Worm (Caenorhabditis elegans) whole organism, late embryonic: ENCODE measurements around the gene col-150.
A peak's percentile ranks its signal among the peaks of the same experiment; 100 is the strongest.

Experiments used
- C08G9.2 ChIP-seq: sonication (generic microtip); optimal IDR thresholded peaks from 2 replicates; lab custom pipeline; 2016; ENCODE audit warnings: mild to moderate bottlenecking, missing genetic modification characterization, moderate library complexity, missing compliant biosample characterization
- K02D7.2 ChIP-seq: sonication (generic microtip); optimal IDR thresholded peaks from 2 replicates; lab custom pipeline; 2017; ENCODE audit warnings: mild to moderate bottlenecking, missing genetic modification characterization, missing compliant biosample characterization
- K09A11.1 ChIP-seq: sonication (generic microtip); optimal IDR thresholded peaks from 2 replicates; lab custom pipeline; 2017; ENCODE audit warnings: antibody characterized with exemption, mild to moderate bottlenecking, missing genetic modification characterization, missing compliant biosample characterization; ENCODE audit not compliant: insufficient read depth
- Y22D7AL.16 ChIP-seq: sonication (generic microtip); optimal IDR thresholded peaks from 2 replicates; lab custom pipeline; 2016; ENCODE audit warnings: missing genetic modification characterization, missing compliant biosample characterization
- ama-1 ChIP-seq: fragments of 150-350 bp; optimal IDR thresholded peaks from 2 replicates; lab custom pipeline; 2014
- ceh-14 ChIP-seq: sonication (generic microtip); optimal IDR thresholded peaks from 2 replicates; lab custom pipeline; 2016; ENCODE audit warnings: missing genotype, missing genetic modification characterization, missing compliant biosample characterization
- ceh-19 ChIP-seq: fragments of 200-800 bp; sonication (Bioruptor generic); optimal IDR thresholded peaks from 2 replicates; lab custom pipeline; 2018; ENCODE audit warnings: mild to moderate bottlenecking, missing genetic modification characterization, missing compliant biosample characterization
- ceh-2 ChIP-seq: sonication (generic microtip); optimal IDR thresholded peaks from 2 replicates; lab custom pipeline; 2016; ENCODE audit warnings: missing genotype, missing genetic modification characterization, missing compliant biosample characterization
- ceh-31 ChIP-seq: sonication (generic microtip); optimal IDR thresholded peaks from 2 replicates; lab custom pipeline; 2016; ENCODE audit warnings: missing genetic modification characterization, missing compliant biosample characterization
- ceh-34 ChIP-seq: sonication (generic microtip); optimal IDR thresholded peaks from 2 replicates; lab custom pipeline; 2016; ENCODE audit warnings: mild to moderate bottlenecking, missing genetic modification characterization, missing compliant biosample characterization
- ceh-48 ChIP-seq: sonication (generic microtip); optimal IDR thresholded peaks from 2 replicates; lab custom pipeline; 2016; ENCODE audit warnings: missing genetic modification characterization, inconsistent platforms, missing compliant biosample characterization
- che-1 ChIP-seq: sonication (generic microtip); optimal IDR thresholded peaks from 2 replicates; lab custom pipeline; 2016; ENCODE audit warnings: mild to moderate bottlenecking, missing genetic modification characterization, missing compliant biosample characterization
- elt-2 ChIP-seq: sonication (generic microtip); optimal IDR thresholded peaks from 2 replicates; lab custom pipeline; 2016; ENCODE audit warnings: missing genetic modification reagents, missing genetic modification characterization, missing compliant biosample characterization
- elt-4 ChIP-seq: sonication (generic microtip); optimal IDR thresholded peaks from 2 replicates; lab custom pipeline; 2016; ENCODE audit warnings: missing genetic modification characterization, missing compliant biosample characterization
- ets-4 ChIP-seq: sonication (generic microtip); optimal IDR thresholded peaks from 2 replicates; lab custom pipeline; 2016; ENCODE audit warnings: missing genetic modification characterization, missing compliant biosample characterization
- fkh-10 ChIP-seq: fragments of 150-350 bp; optimal IDR thresholded peaks from 2 replicates; lab custom pipeline; 2014; ENCODE audit warnings: missing biosample characterization, missing genetic modification reagents, missing genetic modification characterization
- hlh-13 ChIP-seq: fragments of 200-800 bp; sonication (Bioruptor generic); optimal IDR thresholded peaks from 2 replicates; lab custom pipeline; 2018; ENCODE audit warnings: mild to moderate bottlenecking, missing genetic modification characterization, missing compliant biosample characterization
- hlh-30 ChIP-seq: sonication (generic microtip); optimal IDR thresholded peaks from 2 replicates; lab custom pipeline; 2017; ENCODE audit warnings: antibody characterized with exemption, missing genetic modification characterization, missing compliant biosample characterization; ENCODE audit not compliant: insufficient read depth
- hlh-6 ChIP-seq: sonication (generic microtip); optimal IDR thresholded peaks from 2 replicates; lab custom pipeline; 2016; ENCODE audit warnings: missing genotype, missing genetic modification characterization, missing compliant biosample characterization
- hlh-8 ChIP-seq: sonication (generic microtip); optimal IDR thresholded peaks from 2 replicates; lab custom pipeline; 2016; ENCODE audit warnings: missing genotype, missing genetic modification characterization, missing compliant biosample characterization
- lim-6 ChIP-seq: sonication (generic microtip); optimal IDR thresholded peaks from 2 replicates; lab custom pipeline; 2016; ENCODE audit warnings: missing genetic modification characterization, missing compliant biosample characterization
- odd-2 ChIP-seq: sonication (generic microtip); optimal IDR thresholded peaks from 2 replicates; lab custom pipeline; 2017; ENCODE audit warnings: antibody characterized with exemption, mild to moderate bottlenecking, missing genetic modification characterization, missing compliant biosample characterization
- pat-9 ChIP-seq: fragments of 200-800 bp; sonication (Bioruptor generic); optimal IDR thresholded peaks from 2 replicates; lab custom pipeline; 2018; ENCODE audit warnings: mild to moderate bottlenecking, missing genetic modification characterization, moderate library complexity, missing compliant biosample characterization
- pha-4 ChIP-seq: fragments of 150-350 bp; optimal IDR thresholded peaks from 2 replicates; lab custom pipeline; 2018; ENCODE audit warnings: missing biosample characterization, missing genetic modification reagents, missing genetic modification characterization
- tbx-7 ChIP-seq: sonication (generic microtip); optimal IDR thresholded peaks from 2 replicates; lab custom pipeline; 2016; ENCODE audit warnings: missing genotype, missing genetic modification characterization, missing compliant biosample characterization
- unc-42 ChIP-seq: sonication (generic microtip); optimal IDR thresholded peaks from 2 replicates; lab custom pipeline; 2016; ENCODE audit warnings: missing genotype, missing genetic modification characterization, missing compliant biosample characterization
- zip-5 ChIP-seq: sonication (generic microtip); optimal IDR thresholded peaks from 2 replicates; lab custom pipeline; 2016; ENCODE audit warnings: missing genetic modification characterization, missing compliant biosample characterization

col-150 gene

DNA sequence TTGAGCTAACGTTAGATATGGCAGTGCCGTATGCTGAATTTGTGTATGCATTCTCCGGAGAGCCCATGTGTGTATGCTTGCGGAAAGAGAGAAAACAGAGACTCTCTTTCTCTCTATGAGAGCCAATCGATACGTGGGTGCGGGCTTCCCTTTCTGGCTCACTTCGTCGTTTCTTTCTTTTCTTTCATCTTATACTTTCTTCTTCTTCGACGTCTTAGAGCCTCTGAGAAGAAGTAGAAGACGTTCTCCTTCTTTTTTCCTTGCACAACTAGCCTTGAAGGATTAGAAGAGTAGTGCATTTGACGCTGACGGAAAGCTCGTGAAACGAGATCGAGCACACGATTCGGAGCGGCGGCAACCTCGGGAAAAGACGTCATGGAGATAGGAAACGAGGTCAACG lies 20.6 kb downstream of the col-150 start (continued):
- TF ChIP-seq pha-4 (tag; lab: Kevin White, UChicago) (no peak), unc-42 (tag; lab: Kevin White, UChicago) (peak; percentile 31), ceh-14 (tag; lab: Kevin White, UChicago) (no peak), Y22D7AL.16 (tag; lab: Kevin White, UChicago) (no peak), fkh-10 (GFP tag; lab: Kevin White, UChicago) (no peak)

DNA sequence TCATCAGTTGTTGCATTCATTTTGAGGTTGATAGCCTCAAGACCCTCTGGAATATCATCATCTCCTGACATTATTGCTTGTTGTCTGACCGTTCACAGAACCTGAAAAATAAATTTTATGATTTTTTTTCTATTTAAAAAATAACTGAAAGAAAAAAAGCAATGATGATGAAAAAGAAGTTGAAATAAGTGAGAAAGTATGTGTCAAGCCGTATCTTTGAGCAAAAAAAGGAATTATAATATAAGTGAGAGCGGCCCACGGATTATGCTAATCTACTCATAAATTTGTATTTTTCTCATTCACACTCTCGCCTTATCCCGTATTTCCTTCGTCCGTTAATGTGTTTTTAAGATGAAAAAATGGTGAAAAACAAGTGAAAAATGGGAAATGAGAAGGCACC lies 24.2 kb downstream of the col-150 start, which contains the start of gene ric-4:
TSS of gene ric-4 (minus strand) at position 101 of the 400 bp plus-strand sequence.
- TF ChIP-seq ceh-2 (tag; lab: Kevin White, UChicago) (no peak), pha-4 (tag; lab: Kevin White, UChicago) (no peak), pat-9 (tag; lab: Kevin White, UChicago) (no peak), che-1 (tag; lab: Kevin White, UChicago) (no peak), ceh-34 (tag; lab: Kevin White, UChicago) (no peak), elt-4 (tag; lab: Kevin White, UChicago) (no peak), lim-6 (no peak)

DNA sequence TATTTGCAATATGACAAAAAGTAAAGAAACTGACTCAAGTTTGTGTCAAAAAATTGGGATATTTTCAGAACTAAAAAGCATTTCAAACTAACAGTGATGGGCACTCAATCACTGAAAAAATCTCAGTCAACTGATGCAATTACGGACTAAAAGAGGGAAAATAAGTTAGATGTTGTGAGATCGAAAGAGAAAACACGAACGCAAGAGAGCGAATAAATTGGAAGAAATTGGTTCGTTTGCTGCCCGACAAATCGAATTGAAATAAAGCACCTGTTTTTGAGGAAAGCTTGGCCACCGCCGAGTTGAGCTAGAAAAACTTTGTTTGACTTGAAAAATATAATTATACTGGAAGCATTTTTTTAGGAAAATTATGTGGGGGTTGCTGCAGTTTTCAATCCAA lies 28.4 kb downstream of the col-150 start:
- TF ChIP-seq tbx-7, result no peak
- no peak for TF ChIP-seq hlh-30
- TF ChIP-seq unc-42 (tag; lab: Kevin White, UChicago), result peak; percentile 73
- TF ChIP-seq lim-6, result no peak
- TF ChIP-seq K02D7.2 (tag; lab: Kevin White, UChicago), result no peak
- TF ChIP-seq zip-5 (tag; lab: Kevin White, UChicago), result no peak
- no peak for TF ChIP-seq hlh-6 (tag; lab: Kevin White, UChicago)

DNA sequence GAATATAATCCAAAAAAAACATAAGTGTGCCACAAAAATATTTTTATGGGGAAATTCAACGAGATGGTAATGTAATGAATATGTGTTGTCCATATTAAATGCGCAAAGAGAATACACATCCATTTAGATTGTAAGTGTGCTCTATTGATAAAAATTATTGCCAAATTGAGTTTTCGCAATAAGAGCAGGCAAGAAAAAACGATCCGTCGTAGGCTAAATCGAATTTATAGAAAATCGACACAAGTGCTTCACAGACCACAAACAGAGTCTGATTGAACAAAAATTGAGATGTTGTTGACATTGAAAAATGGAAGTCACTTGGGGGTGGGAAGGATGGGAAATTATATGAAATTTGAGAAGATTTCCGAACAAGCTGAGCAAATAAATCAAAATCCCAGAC lies 29.4 kb downstream of the col-150 start:
- peak; percentile 31 for TF ChIP-seq ceh-19
- TF ChIP-seq pat-9 (tag; lab: Kevin White, UChicago), result no peak
- TF ChIP-seq unc-42 (tag; lab: Kevin White, UChicago), result peak; percentile 66

DNA sequence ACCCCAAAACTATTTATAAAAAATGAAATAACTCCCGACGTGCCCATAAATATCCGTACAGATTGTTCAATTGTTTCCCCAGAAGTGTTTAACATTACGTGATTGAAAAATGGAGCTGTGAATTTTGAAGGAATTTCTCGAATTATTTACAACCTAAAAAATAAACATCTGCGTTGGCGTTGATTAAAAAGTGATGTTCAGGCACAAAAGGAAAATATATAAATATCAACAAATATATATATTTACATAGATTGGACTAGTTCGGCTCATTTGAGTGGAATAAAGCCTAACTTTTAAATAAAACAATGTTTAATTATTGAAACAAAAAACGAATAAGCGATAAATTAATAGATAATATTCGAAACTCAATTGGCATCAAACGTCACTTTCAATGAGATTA lies 34.0 kb downstream of the col-150 start, which contains the start of gene sri-18:
TSS of gene sri-18 (minus strand) at position 101 of the 400 bp plus-strand sequence.
- TF ChIP-seq pha-4 (tag; lab: Kevin White, UChicago), result no peak
- TF ChIP-seq lim-6, result no peak
- no peak for TF ChIP-seq C08G9.2
- no peak for TF ChIP-seq odd-2
- TF ChIP-seq K02D7.2 (tag; lab: Kevin White, UChicago), result no peak
- TF ChIP-seq hlh-8 (tag; lab: Kevin White, UChicago), result no peak
- no peak for TF ChIP-seq elt-2 (tag; lab: Kevin White, UChicago)
- TF ChIP-seq ama-1 (lab: Kevin White, UChicago), result no peak
- TF ChIP-seq ets-4 (tag; lab: Kevin White, UChicago), result no peak
- no peak for TF ChIP-seq ceh-31 (tag; lab: Kevin White, UChicago)
- no peak for TF ChIP-seq K09A11.1
- TF ChIP-seq fkh-10 (GFP tag; lab: Kevin White, UChicago), result no peak

DNA sequence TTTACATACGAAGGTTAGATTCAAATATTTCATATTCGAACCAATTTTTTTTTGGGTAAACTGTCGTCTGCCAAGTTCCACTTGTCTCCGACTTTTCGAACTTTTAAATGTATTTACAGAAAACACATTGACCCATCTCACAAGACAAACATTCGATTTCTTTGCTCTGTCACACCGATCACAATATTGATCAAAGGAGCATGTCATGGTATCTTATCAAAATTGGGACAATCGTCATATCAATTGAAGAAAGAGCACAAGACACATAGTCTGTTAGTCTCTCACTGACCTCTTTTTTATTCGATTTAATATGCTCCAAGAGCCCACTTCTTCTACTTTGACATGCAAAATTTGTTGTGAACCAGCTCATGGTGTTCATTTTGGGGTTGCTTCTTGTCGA lies 38.4 kb downstream of the col-150 start, which contains the start of gene nhr-232:
TSS of gene nhr-232 (plus strand) at position 121 of the 400 bp plus-strand sequence.
- TF ChIP-seq ceh-48 (tag; lab: Kevin White, UChicago), result no peak
- peak; percentile 62 for TF ChIP-seq elt-2 (tag; lab: Kevin White, UChicago)

DNA sequence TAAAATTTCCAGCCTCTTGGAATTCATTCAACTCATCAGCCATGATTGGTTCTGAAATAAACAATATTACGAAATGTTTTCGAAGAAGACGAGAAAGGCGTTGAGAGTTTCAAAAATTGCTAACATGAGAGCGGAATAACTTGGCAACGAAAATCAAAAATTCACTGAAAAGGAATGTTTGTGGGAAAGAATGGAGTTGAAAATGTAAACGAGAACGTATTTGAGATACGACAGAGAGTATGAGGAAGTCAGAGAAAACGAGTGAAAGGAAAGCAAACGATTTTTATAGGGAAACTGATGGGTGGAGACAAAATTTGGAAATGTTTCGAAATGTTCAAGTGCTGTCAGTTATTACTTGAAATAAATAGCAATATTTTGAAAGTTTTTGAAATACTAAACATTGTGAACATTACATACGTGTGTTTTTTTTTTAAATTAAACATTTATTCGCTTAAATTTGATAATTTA lies 39.4 kb downstream of the col-150 start, which contains the start of gene rop-1:
TSS of gene rop-1 (minus strand) at position 51 of the 468 bp plus-strand sequence.
- TF ChIP-seq hlh-13 (GFP tag; lab: Kevin White, UChicago), result no peak
- TF ChIP-seq, all 69 proteins: peak for 0
